Worm (Caenorhabditis elegans) whole organism, late embryonic: ENCODE results near the gene ZK666.12.

Experiments used
- che-1 ChIP-seq: sonication (generic microtip); optimal IDR thresholded peaks from 2 replicates; lab custom pipeline; 2016; ENCODE audit warnings: mild to moderate bottlenecking, missing genetic modification characterization, missing compliant biosample characterization
- gmeb-2 ChIP-seq: sonication (generic microtip); optimal IDR thresholded peaks from 2 replicates; lab custom pipeline; 2016; ENCODE audit warnings: missing genetic modification characterization, inconsistent platforms, missing compliant biosample characterization
- nfya-1 ChIP-seq: sonication (generic microtip); optimal IDR thresholded peaks from 2 replicates; lab custom pipeline; 2017; ENCODE audit warnings: missing genetic modification characterization, mild to moderate bottlenecking, missing compliant biosample characterization, antibody characterized with exemption, moderate library complexity
- pqm-1 ChIP-seq: sonication (generic microtip); optimal IDR thresholded peaks from 2 replicates; lab custom pipeline; 2016; ENCODE audit warnings: missing genetic modification characterization, missing compliant biosample characterization

- TF ChIP-seq che-1 (tag; lab: Kevin White, UChicago) (no peak), pqm-1 (tag; lab: Kevin White, UChicago) (no peak), nfya-1 (no peak), gmeb-2 (tag; lab: Kevin White, UChicago) (no peak)
Measured at ce11 chrII:10446300-10446699, 49.7 kb upstream of the ZK666.12 start.
